Fruit fly (Drosophila melanogaster) whole organism: Measurements from ENCODE around the gene CG32727.

Experiments used
- pan ChIP-seq: fragments of >200 bp; optimal IDR thresholded peaks from 2 replicates; lab custom pipeline; 2017
- psq ChIP-seq: fragments of >200 bp; optimal IDR thresholded peaks from 2 replicates; lab custom pipeline; 2017

- TF ChIP-seq pan (lab: Kevin White, UChicago) = no peak
- no peak for TF ChIP-seq psq (lab: Kevin White, UChicago)
These were observed 3.9 kb upstream of the CG32727 start, which contains the start of gene CG15035 for dm6 chrX:7403074-7403473.
